Worm (Caenorhabditis elegans) whole organism, L1 larva: ENCODE results near the gene srx-56.

Experiments used
- ces-1 ChIP-seq: fragments of 150-350 bp; optimal IDR thresholded peaks from 2 replicates; lab custom pipeline; 2014; ENCODE audit warnings: missing biosample characterization, missing genetic modification reagents, missing genetic modification characterization
- fkh-10 ChIP-seq: sonication (generic microtip); optimal IDR thresholded peaks from 2 replicates; lab custom pipeline; 2017; ENCODE audit warnings: missing biosample characterization, missing genetic modification reagents, missing genetic modification characterization
- nhr-11 ChIP-seq: fragments of 150-350 bp; optimal IDR thresholded peaks from 2 replicates; lab custom pipeline; 2014; ENCODE audit warnings: missing biosample characterization, missing genetic modification characterization
- nhr-12 ChIP-seq: sonication (generic microtip); optimal IDR thresholded peaks from 2 replicates; lab custom pipeline; 2017; ENCODE audit warnings: missing biosample characterization, missing genetic modification characterization
- nhr-28 ChIP-seq: fragments of 150-350 bp; optimal IDR thresholded peaks from 2 replicates; lab custom pipeline; 2014; ENCODE audit warnings: missing biosample characterization, missing genetic modification characterization
- nhr-47 ChIP-seq: sonication (generic microtip); optimal IDR thresholded peaks from 2 replicates; lab custom pipeline; 2016; ENCODE audit warnings: mild to moderate bottlenecking, missing genetic modification characterization, moderate library complexity, missing compliant biosample characterization
- pqm-1 ChIP-seq: sonication (generic microtip); optimal IDR thresholded peaks from 3 replicates; lab custom pipeline; 2017; ENCODE audit warnings: missing biosample characterization, missing genetic modification characterization
- tbx-2 ChIP-seq: sonication (generic microtip); optimal IDR thresholded peaks from 2 replicates; lab custom pipeline; 2016; ENCODE audit warnings: missing genetic modification characterization, missing compliant biosample characterization
- unc-62 ChIP-seq: fragments of 150-350 bp; optimal IDR thresholded peaks from 2 replicates; lab custom pipeline; 2014; ENCODE audit warnings: missing biosample characterization, missing genetic modification reagents, missing genetic modification characterization

- TF ChIP-seq nhr-47 (tag; lab: Kevin White, UChicago) = no peak
- no peak for TF ChIP-seq nhr-12 (tag; lab: Kevin White, UChicago)
- no peak for TF ChIP-seq nhr-28 (tag; lab: Kevin White, UChicago)
- no peak for TF ChIP-seq tbx-2 (tag; lab: Kevin White, UChicago)
- no peak for TF ChIP-seq fkh-10 (GFP tag; lab: Kevin White, UChicago)
- TF ChIP-seq nhr-11 (tag; lab: Kevin White, UChicago) = no peak
- no peak for TF ChIP-seq pqm-1 (tag; lab: Kevin White, UChicago)
- no peak for TF ChIP-seq ces-1 (GFP tag; lab: Kevin White, UChicago)
- no peak for TF ChIP-seq unc-62 (GFP tag; lab: Kevin White, UChicago)
These were observed 11.9 kb downstream of the srx-56 start, which contains the start of gene srp-6 for ce11 chrV:7386052-7386573.
